Worm (Caenorhabditis elegans) whole organism, L2 larva: ENCODE measurements around the gene str-84.
A peak's percentile ranks its signal among the peaks of the same experiment; 100 is the strongest.

ENCODE experiments used
- C34F6.9 ChIP-seq: fragments of 150-350 bp; optimal IDR thresholded peaks from 2 replicates; lab custom pipeline; 2014; ENCODE audit warnings: missing biosample characterization, missing genetic modification characterization
- F13H6.1 ChIP-seq: sonication (generic microtip); optimal IDR thresholded peaks from 2 replicates; lab custom pipeline; 2016; ENCODE audit warnings: missing genetic modification characterization, missing compliant biosample characterization
- R02D3.7 ChIP-seq: fragments of 150-350 bp; optimal IDR thresholded peaks from 2 replicates; lab custom pipeline; 2014; ENCODE audit warnings: missing biosample characterization, missing genetic modification characterization
- Y55F3AM.14 ChIP-seq: fragments of 200-800 bp; sonication (Bioruptor generic); optimal IDR thresholded peaks from 2 replicates; lab custom pipeline; 2018; ENCODE audit warnings: mild to moderate bottlenecking, missing genetic modification characterization, missing compliant biosample characterization
- ZK546.5 ChIP-seq: sonication (generic microtip); optimal IDR thresholded peaks from 2 replicates; lab custom pipeline; 2017; ENCODE audit warnings: missing biosample characterization, missing genetic modification characterization
- alr-1 ChIP-seq: fragments of 150-350 bp; optimal IDR thresholded peaks from 2 replicates; lab custom pipeline; 2014; ENCODE audit warnings: missing biosample characterization, missing genetic modification characterization
- aly-2 ChIP-seq: fragments of 150-350 bp; optimal IDR thresholded peaks from 2 replicates; lab custom pipeline; 2014; ENCODE audit warnings: missing biosample characterization, missing genetic modification characterization
- blmp-1 ChIP-seq: sonication (generic microtip); optimal IDR thresholded peaks from 2 replicates; lab custom pipeline; 2017; ENCODE audit warnings: missing genetic modification characterization, mild to moderate bottlenecking, missing compliant biosample characterization, antibody characterized with exemption, moderate library complexity; ENCODE audit not compliant: insufficient read depth
- ceh-16 ChIP-seq: fragments of 150-350 bp; optimal IDR thresholded peaks from 2 replicates; lab custom pipeline; 2014; ENCODE audit warnings: missing biosample characterization, missing genetic modification characterization
- ceh-82 ChIP-seq: fragments of 150-350 bp; optimal IDR thresholded peaks from 2 replicates; lab custom pipeline; 2014; ENCODE audit warnings: missing biosample characterization, missing genetic modification characterization
- crh-2 ChIP-seq: sonication (generic microtip); optimal IDR thresholded peaks from 2 replicates; lab custom pipeline; 2017; ENCODE audit warnings: missing biosample characterization, missing genetic modification characterization
- egl-27 ChIP-seq: sonication (generic microtip); optimal IDR thresholded peaks from 3 replicates; lab custom pipeline; 2017; ENCODE audit warnings: missing biosample characterization, missing genetic modification reagents, missing genetic modification characterization
- elt-1 ChIP-seq: fragments of 150-350 bp; optimal IDR thresholded peaks from 2 replicates; lab custom pipeline; 2014; ENCODE audit warnings: missing biosample characterization, missing genetic modification characterization
- elt-3 ChIP-seq: sonication (generic microtip); optimal IDR thresholded peaks from 2 replicates; lab custom pipeline; 2017; ENCODE audit warnings: missing biosample characterization, missing genetic modification characterization
- fos-1 ChIP-seq: fragments of 150-350 bp; optimal IDR thresholded peaks from 2 replicates; lab custom pipeline; 2014; ENCODE audit warnings: missing biosample characterization, missing genetic modification characterization
- gmeb-1 ChIP-seq: fragments of 150-350 bp; optimal IDR thresholded peaks from 2 replicates; lab custom pipeline; 2014; ENCODE audit warnings: missing biosample characterization, missing genetic modification characterization
- lin-11 ChIP-seq: fragments of 150-350 bp; sonication (generic microtip); optimal IDR thresholded peaks from 2 replicates; lab custom pipeline; 2014; ENCODE audit warnings: missing biosample characterization, missing genetic modification characterization, inconsistent platforms, mixed read lengths
- lsy-2 ChIP-seq, 2 experiments: fragments of 150-350 bp in 1 of 2; sonication (generic microtip) in 1 of 2; optimal IDR thresholded peaks; 2 replicates each; lab custom pipeline; 2014 to 2017; ENCODE audit warnings: missing biosample characterization in 2 of 2, missing genetic modification characterization in 2 of 2
- mab-5 ChIP-seq: fragments of 150-350 bp; optimal IDR thresholded peaks from 2 replicates; lab custom pipeline; 2014; ENCODE audit warnings: missing biosample characterization, missing genetic modification characterization
- nhr-10 ChIP-seq: sonication (generic microtip); optimal IDR thresholded peaks from 2 replicates; lab custom pipeline; 2017; ENCODE audit warnings: missing biosample characterization, missing genetic modification characterization
- nhr-11 ChIP-seq: fragments of 150-350 bp; optimal IDR thresholded peaks from 2 replicates; lab custom pipeline; 2014; ENCODE audit warnings: missing biosample characterization, missing genetic modification characterization
- nhr-12 ChIP-seq: fragments of 150-350 bp; optimal IDR thresholded peaks from 2 replicates; lab custom pipeline; 2014; ENCODE audit warnings: missing biosample characterization, missing genetic modification characterization
- nhr-129 ChIP-seq: fragments of 150-350 bp; optimal IDR thresholded peaks from 2 replicates; lab custom pipeline; 2014; ENCODE audit warnings: missing biosample characterization, missing genetic modification characterization
- nhr-21 ChIP-seq: fragments of 150-350 bp; optimal IDR thresholded peaks from 2 replicates; lab custom pipeline; 2014; ENCODE audit warnings: missing biosample characterization, missing genetic modification characterization
- nhr-23 ChIP-seq: fragments of 150-350 bp; optimal IDR thresholded peaks from 2 replicates; lab custom pipeline; 2014; ENCODE audit warnings: missing biosample characterization, missing genetic modification reagents, missing genetic modification characterization
- nhr-25 ChIP-seq: fragments of 150-350 bp; sonication (generic microtip); optimal IDR thresholded peaks from 3 replicates; lab custom pipeline; 2014; ENCODE audit warnings: missing biosample characterization, missing genetic modification characterization
- nhr-6 ChIP-seq: fragments of 150-350 bp; optimal IDR thresholded peaks from 2 replicates; lab custom pipeline; 2014; ENCODE audit warnings: missing biosample characterization, missing genetic modification characterization
- nhr-77 ChIP-seq: fragments of 150-350 bp; optimal IDR thresholded peaks from 2 replicates; lab custom pipeline; 2014; ENCODE audit warnings: missing biosample characterization, missing genetic modification characterization
- peb-1 ChIP-seq: fragments of 150-350 bp; optimal IDR thresholded peaks from 2 replicates; lab custom pipeline; 2014; ENCODE audit warnings: missing biosample characterization, missing genetic modification characterization
- sem-4 ChIP-seq: fragments of 150-350 bp; optimal IDR thresholded peaks from 2 replicates; lab custom pipeline; 2014; ENCODE audit warnings: missing biosample characterization, missing genetic modification reagents, missing genetic modification characterization
- skn-1 ChIP-seq: sonication (generic microtip); optimal IDR thresholded peaks from 2 replicates; lab custom pipeline; 2017; ENCODE audit warnings: missing biosample characterization, missing genetic modification characterization
- sma-9 ChIP-seq, 2 experiments: fragments of 150-350 bp in 1 of 2; sonication (generic microtip) in 1 of 2; optimal IDR thresholded peaks; 2 replicates each; lab custom pipeline; 2014 to 2016; ENCODE audit warnings: missing genetic modification characterization in 2 of 2, mild to moderate bottlenecking in 1 of 2, missing biosample characterization in 1 of 2, missing compliant biosample characterization in 1 of 2, missing genetic modification reagents in 1 of 2, moderate library complexity in 1 of 2
- snpc-4 ChIP-seq: fragments of 150-350 bp; optimal IDR thresholded peaks from 2 replicates; lab custom pipeline; 2014; ENCODE audit warnings: missing biosample characterization, missing genetic modification characterization
- unc-39 ChIP-seq: fragments of 150-350 bp; optimal IDR thresholded peaks from 2 replicates; lab custom pipeline; 2014; ENCODE audit warnings: missing biosample characterization, missing genetic modification characterization
- unc-55 ChIP-seq: fragments of 150-350 bp; sonication (generic microtip); optimal IDR thresholded peaks from 3 replicates; lab custom pipeline; 2014; ENCODE audit warnings: missing biosample characterization, missing genetic modification reagents, missing genetic modification characterization
- unc-62 ChIP-seq: fragments of 150-350 bp; optimal IDR thresholded peaks from 2 replicates; lab custom pipeline; 2014; ENCODE audit warnings: missing biosample characterization, missing genetic modification reagents, missing genetic modification characterization
- ztf-1 ChIP-seq: fragments of 200-800 bp; sonication (Bioruptor generic); conservative IDR thresholded peaks from 2 replicates; pipeline ENCODE4 v1.3.6; 2022; ENCODE audit warnings: missing genetic modification characterization, missing compliant biosample characterization
- ztf-11 ChIP-seq: sonication (generic microtip); optimal IDR thresholded peaks from 2 replicates; lab custom pipeline; 2017; ENCODE audit warnings: missing biosample characterization, missing genetic modification characterization
- ztf-4 ChIP-seq: fragments of 150-350 bp; optimal IDR thresholded peaks from 2 replicates; lab custom pipeline; 2014; ENCODE audit warnings: missing biosample characterization, missing genetic modification characterization

Gene str-84

ce11 chrV:8977895-8978294, 2.9 kb downstream of the str-84 start:
- TF ChIP-seq Y55F3AM.14, result no peak
- TF ChIP-seq nhr-11 (tag; lab: Kevin White, UChicago), result no peak
- no peak for TF ChIP-seq ZK546.5 (tag; lab: Kevin White, UChicago)
- TF ChIP-seq peb-1, result no peak
- no peak for TF ChIP-seq ceh-82 (tag; lab: Kevin White, UChicago)
- no peak for TF ChIP-seq lin-11 (tag; lab: Kevin White, UChicago)
- TF ChIP-seq lsy-2 (tag; optimal IDR thresholded peaks at IDR 0.05; lab: Kevin White, UChicago), result no peak

DNA sequence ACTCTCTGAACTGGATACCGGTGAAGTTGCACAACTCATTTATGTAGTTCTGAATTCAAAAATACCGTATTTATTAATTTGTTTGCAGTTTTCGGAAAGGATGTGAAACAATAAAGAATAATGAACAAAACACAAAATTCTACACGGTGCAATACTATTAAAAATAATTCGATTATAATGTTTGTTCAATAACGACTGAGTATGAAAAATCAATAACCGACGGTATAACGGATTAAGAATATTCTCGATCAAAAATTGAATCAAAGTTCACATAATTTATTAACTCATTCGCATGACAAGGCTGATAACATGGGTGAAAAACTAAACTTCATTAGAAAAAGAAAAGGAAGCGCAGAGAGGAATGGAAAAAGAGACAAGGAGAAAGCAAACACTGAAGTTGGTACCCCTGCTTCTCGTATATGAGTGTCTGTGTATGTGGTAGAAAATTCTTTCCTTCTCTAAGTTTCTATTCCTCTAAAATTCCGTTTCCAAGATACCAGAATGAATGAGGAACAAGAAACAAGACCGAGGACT, 5.8 kb downstream of the str-84 start, which contains the start of gene nhr-143:
nhr-143 (minus strand) TSS at position 51 of the 534 bp plus-strand sequence.
- TF ChIP-seq sem-4 (tag; lab: Kevin White, UChicago), result no peak
- peak; percentile 78 for TF ChIP-seq fos-1
- TF ChIP-seq sma-9 (GFP tag; optimal IDR thresholded peaks at IDR 0.05; lab: Kevin White, UChicago), result no peak
- TF ChIP-seq sma-9 (tag; optimal IDR thresholded peaks at IDR 0.05; lab: Kevin White, UChicago), result no peak
- TF ChIP-seq crh-2 (tag; lab: Kevin White, UChicago), result peak; percentile 27

DNA sequence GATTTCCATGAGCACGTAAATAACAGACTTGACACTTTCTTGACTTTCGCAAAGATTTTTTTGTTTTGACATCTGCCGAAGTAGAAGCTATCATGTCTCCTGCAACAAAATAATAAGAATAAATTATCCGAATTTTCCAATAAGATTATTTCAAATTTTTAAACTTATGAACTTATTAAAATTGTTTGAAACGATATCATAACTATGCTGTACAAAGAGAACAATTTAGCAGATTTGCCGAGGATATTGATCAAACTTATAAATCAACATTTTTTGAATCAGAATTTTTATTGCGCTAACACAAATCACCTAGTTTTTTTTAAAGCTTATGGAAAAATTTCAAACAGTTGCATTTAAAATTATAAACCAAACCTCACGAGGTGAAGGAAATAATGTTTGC, 8.5 kb downstream of the str-84 start, which contains the start of gene nhr-195:
nhr-195 (minus strand) TSS at position 101 of the 400 bp plus-strand sequence.
- TF ChIP-seq nhr-12 (tag; lab: Kevin White, UChicago) (no peak), ztf-11 (tag; lab: Kevin White, UChicago) (no peak), nhr-11 (tag; lab: Kevin White, UChicago) (no peak), egl-27 (no peak), blmp-1 (no peak), R02D3.7 (no peak), unc-62 (GFP tag; lab: Kevin White, UChicago) (no peak), ztf-4 (tag; lab: Kevin White, UChicago) (no peak), nhr-10 (tag; lab: Kevin White, UChicago) (no peak), lin-11 (tag; lab: Kevin White, UChicago) (no peak), crh-2 (tag; lab: Kevin White, UChicago) (no peak), nhr-6 (tag; lab: Kevin White, UChicago) (no peak), nhr-21 (tag; lab: Kevin White, UChicago) (no peak), snpc-4 (tag; lab: Kevin White, UChicago) (no peak), nhr-23 (tag; lab: Kevin White, UChicago) (no peak), ZK546.5 (tag; lab: Kevin White, UChicago) (no peak)

DNA sequence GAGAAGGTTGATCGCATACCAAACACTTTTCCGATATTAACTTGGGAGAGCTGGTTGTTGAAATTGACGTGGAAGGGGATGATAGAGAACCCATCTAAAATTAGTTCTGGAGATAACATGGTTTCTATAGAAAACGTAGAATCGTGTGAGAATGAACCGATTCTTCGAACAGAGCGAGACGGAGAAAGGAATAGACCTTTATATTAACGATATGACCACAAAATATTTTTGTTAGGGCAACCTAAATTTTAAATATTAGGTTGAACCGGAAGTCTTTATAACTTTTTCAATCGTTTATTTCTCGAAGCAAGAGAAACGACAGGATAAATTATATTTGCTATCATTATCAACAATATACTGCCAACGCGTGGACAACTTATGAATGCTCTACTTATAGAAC, 14.7 kb downstream of the str-84 start, which contains the start of gene nhr-219:
nhr-219 (minus strand) TSS at position 101 of the 400 bp plus-strand sequence.
- TF ChIP-seq nhr-21 (tag; lab: Kevin White, UChicago), result no peak
- no peak for TF ChIP-seq unc-39 (tag; lab: Kevin White, UChicago)
- TF ChIP-seq, all 48 proteins: peak for 0

DNA sequence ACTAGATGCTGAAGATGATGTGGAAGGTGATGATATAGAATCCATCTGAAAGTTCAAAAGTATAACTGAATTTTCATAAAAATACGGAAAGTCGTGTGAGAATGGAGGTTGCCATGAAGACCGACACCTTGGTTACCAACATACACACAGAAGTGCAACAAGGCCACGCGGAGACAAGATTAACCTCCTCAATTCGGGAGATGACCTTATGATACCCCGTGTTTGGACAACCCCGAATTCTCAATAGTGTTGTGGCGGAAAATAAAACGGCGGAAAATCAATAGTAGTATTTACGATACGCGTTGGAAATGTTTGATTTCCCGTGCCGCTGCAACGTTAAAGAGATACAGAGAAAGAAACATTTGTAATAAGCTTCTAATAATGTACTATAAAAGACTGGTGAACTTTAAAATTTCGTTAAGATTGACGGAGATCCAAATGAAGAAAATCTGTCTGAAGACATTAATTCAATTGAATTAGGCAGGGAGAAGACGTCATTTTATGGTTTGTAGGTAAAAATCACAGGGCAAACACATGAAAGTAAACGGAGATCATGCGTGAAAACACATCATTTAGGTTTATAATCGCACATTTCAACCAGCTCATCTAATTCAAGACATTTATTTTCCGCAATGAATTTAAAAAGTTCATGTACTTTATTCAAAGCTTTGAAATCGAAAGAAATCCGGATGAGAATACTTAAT, 16.5 kb downstream of the str-84 start, which contains the start of gene nhr-44:
nhr-44 (minus strand) TSS at position 51 of the 704 bp plus-strand sequence.
- TF ChIP-seq ztf-1 (GFP tag; lab: Robert Waterston, UW), result no peak
- no peak for TF ChIP-seq nhr-11 (tag; lab: Kevin White, UChicago)
- TF ChIP-seq crh-2 (tag; lab: Kevin White, UChicago), result no peak
- no peak for TF ChIP-seq nhr-21 (tag; lab: Kevin White, UChicago)
- no peak for TF ChIP-seq R02D3.7
- no peak for TF ChIP-seq peb-1
- TF ChIP-seq C34F6.9 (tag; lab: Kevin White, UChicago), result no peak
- no peak for TF ChIP-seq elt-1 (tag; lab: Kevin White, UChicago)
- no peak for TF ChIP-seq ztf-4 (tag; lab: Kevin White, UChicago)
- TF ChIP-seq lin-11 (tag; lab: Kevin White, UChicago), result no peak
- peak; percentile 23 for TF ChIP-seq nhr-129 (tag; lab: Kevin White, UChicago)
- no peak for TF ChIP-seq ceh-16 (tag; lab: Kevin White, UChicago)
- TF ChIP-seq blmp-1, result no peak
- TF ChIP-seq skn-1 (tag; lab: Kevin White, UChicago), result no peak
- TF ChIP-seq sma-9 (GFP tag; optimal IDR thresholded peaks at IDR 0.05; lab: Kevin White, UChicago), result peak; percentile 15
- TF ChIP-seq sma-9 (tag; optimal IDR thresholded peaks at IDR 0.05; lab: Kevin White, UChicago), result no peak
- TF ChIP-seq elt-3 (tag; lab: Kevin White, UChicago), result no peak
- TF ChIP-seq fos-1, result peak; percentile 14
- no peak for TF ChIP-seq nhr-6 (tag; lab: Kevin White, UChicago)
- no peak for TF ChIP-seq ceh-82 (tag; lab: Kevin White, UChicago)
- no peak for TF ChIP-seq snpc-4 (tag; lab: Kevin White, UChicago)
- no peak for TF ChIP-seq Y55F3AM.14
- TF ChIP-seq aly-2, result no peak
- TF ChIP-seq mab-5, result no peak
- no peak for TF ChIP-seq egl-27
- TF ChIP-seq lsy-2 (tag; optimal IDR thresholded peaks at IDR 0.05; lab: Kevin White, UChicago), result peak in 1 of 2 experiments; percentile 4
- TF ChIP-seq nhr-23 (tag; lab: Kevin White, UChicago), result no peak
- TF ChIP-seq unc-55 (GFP tag; lab: Kevin White, UChicago), result no peak
- TF ChIP-seq ztf-11 (tag; lab: Kevin White, UChicago), result no peak
- no peak for TF ChIP-seq alr-1 (tag; lab: Kevin White, UChicago)
- TF ChIP-seq nhr-25, result peak; percentile 43
- TF ChIP-seq unc-39 (tag; lab: Kevin White, UChicago), result no peak
- TF ChIP-seq gmeb-1, result no peak
- TF ChIP-seq nhr-77 (tag; lab: Kevin White, UChicago), result no peak
- no peak for TF ChIP-seq F13H6.1
- no peak for TF ChIP-seq unc-62 (GFP tag; lab: Kevin White, UChicago)
